Fruit fly (Drosophila melanogaster) whole organism, wandering third instar larva: ENCODE measurements around the gene CG10657.

Source experiments
- CG32264 ChIP-seq: fragments of 200-800 bp; sonication (Bioruptor generic); optimal IDR thresholded peaks from 2 replicates; lab custom pipeline; 2016; ENCODE audit warnings: missing biosample characterization, missing genetic modification characterization
- CG9705 ChIP-seq: fragments of 200-800 bp; sonication (Bioruptor generic); optimal IDR thresholded peaks from 2 replicates; lab custom pipeline; 2018; ENCODE audit warnings: missing biosample characterization, mild to moderate bottlenecking, missing genetic modification characterization
- CrebA ChIP-seq: fragments of 200-800 bp; sonication (Bioruptor generic); optimal IDR thresholded peaks from 2 replicates; lab custom pipeline; 2016; ENCODE audit warnings: missing biosample characterization, mild to moderate bottlenecking, missing genetic modification characterization, borderline replicate concordance
- Dfd ChIP-seq: fragments of >200 bp; optimal IDR thresholded peaks from 2 replicates; lab custom pipeline; 2017; ENCODE audit warnings: missing biosample characterization, missing genetic modification characterization
- Dif ChIP-seq: fragments of 200-275, 200-300 bp; sonication (Bioruptor generic); optimal IDR thresholded peaks from 2 replicates; lab custom pipeline; 2018; ENCODE audit warnings: missing biosample characterization, missing genetic modification characterization; ENCODE audit not compliant: partially characterized antibody
- GATAd ChIP-seq: sonication (Bioruptor generic); optimal IDR thresholded peaks from 2 replicates; lab custom pipeline; 2016; ENCODE audit warnings: missing biosample characterization, missing genetic modification characterization
- HLH106 ChIP-seq: fragments of 200-800 bp; optimal IDR thresholded peaks from 3 replicates; lab custom pipeline; 2019; ENCODE audit warnings: missing biosample characterization, mild to moderate bottlenecking, missing genetic modification characterization, moderate library complexity
- Hnf4 ChIP-seq: fragments of 200-800 bp; sonication (Bioruptor generic); optimal IDR thresholded peaks from 2 replicates; lab custom pipeline; 2016; ENCODE audit warnings: missing biosample characterization, mild to moderate bottlenecking, missing genetic modification characterization
- Hr78 ChIP-seq: fragments of >200 bp; optimal IDR thresholded peaks from 2 replicates; lab custom pipeline; 2017; ENCODE audit warnings: missing biosample characterization, missing genetic modification characterization
- Hr83 ChIP-seq: fragments of 200-300 bp; sonication (Bioruptor generic); optimal IDR thresholded peaks from 2 replicates; lab custom pipeline; 2016; ENCODE audit warnings: missing biosample characterization, mild to moderate bottlenecking, missing genetic modification characterization, moderate library complexity; ENCODE audit not compliant: poor library complexity, severe bottlenecking
- Jra ChIP-seq: sonication (Bioruptor generic); optimal IDR thresholded peaks from 2 replicates; lab custom pipeline; 2016; ENCODE audit warnings: missing biosample characterization, missing genetic modification characterization
- Mio ChIP-seq: sonication (Bioruptor generic); optimal IDR thresholded peaks from 2 replicates; lab custom pipeline; 2016; ENCODE audit warnings: missing biosample characterization, missing genetic modification characterization
- Myc ChIP-seq: fragments of >200 bp; optimal IDR thresholded peaks from 2 replicates; lab custom pipeline; 2017
- N ChIP-seq: fragments of >200 bp; optimal IDR thresholded peaks from 2 replicates; lab custom pipeline; 2018; ENCODE audit warnings: missing biosample characterization, missing external identifiers, missing genetic modification characterization
- OdsH ChIP-seq: fragments of 200-800 bp; sonication (Bioruptor generic); optimal IDR thresholded peaks from 2 replicates; lab custom pipeline; 2016; ENCODE audit warnings: missing biosample characterization, mild to moderate bottlenecking, missing genetic modification characterization
- Rel ChIP-seq, 2 experiments: fragments of 200-800 bp; sonication (Bioruptor generic) in 1 of 2; optimal IDR thresholded peaks; 2 replicates in 1 of 2; 3 replicates in 1 of 2; lab custom pipeline; 2016 to 2019; ENCODE audit warnings: mild to moderate bottlenecking in 2 of 2, missing biosample characterization in 2 of 2, missing genetic modification characterization in 2 of 2, moderate library complexity in 1 of 2
- Sp1 ChIP-seq: fragments of 200-800 bp; sonication (Bioruptor generic); optimal IDR thresholded peaks from 3 replicates; lab custom pipeline; 2019; ENCODE audit warnings: missing biosample characterization, mild to moderate bottlenecking, missing genetic modification characterization, moderate library complexity
- Vsx2 ChIP-seq: fragments of 200-300, 225-300 bp; sonication (Bioruptor generic); optimal IDR thresholded peaks from 2 replicates; lab custom pipeline; 2018; ENCODE audit warnings: missing biosample characterization, missing genetic modification characterization; ENCODE audit not compliant: partially characterized antibody
- br ChIP-seq: fragments of 200-800 bp; sonication (Bioruptor generic); optimal IDR thresholded peaks from 2 replicates; lab custom pipeline; 2016; ENCODE audit warnings: missing biosample characterization, missing genetic modification characterization
- brk ChIP-seq: fragments of 200-800 bp; sonication (Bioruptor generic); optimal IDR thresholded peaks from 2 replicates; lab custom pipeline; 2016; ENCODE audit warnings: missing biosample characterization, mild to moderate bottlenecking, missing genetic modification characterization
- dl ChIP-seq, 2 experiments: fragments of 175-275, 200-275 bp in 1 of 2; fragments of 200-275 bp in 1 of 2; sonication (Bioruptor generic); optimal IDR thresholded peaks; lab custom pipeline; 2018; ENCODE audit warnings: mild to moderate bottlenecking in 2 of 2, missing biosample characterization in 2 of 2, missing genetic modification characterization in 2 of 2, moderate library complexity in 2 of 2; ENCODE audit not compliant: partially characterized antibody in 2 of 2, insufficient read depth in 1 of 2
- dmrt93B ChIP-seq: fragments of 200-800 bp; sonication (Bioruptor generic); optimal IDR thresholded peaks from 2 replicates; lab custom pipeline; 2018; ENCODE audit warnings: missing biosample characterization, mild to moderate bottlenecking, missing genetic modification characterization
- dsf ChIP-seq: sonication (Bioruptor generic); optimal IDR thresholded peaks from 2 replicates; lab custom pipeline; 2016; ENCODE audit warnings: missing biosample characterization, missing genetic modification characterization, borderline replicate concordance
- ey ChIP-seq: fragments of 200-800 bp; sonication (Bioruptor generic); optimal IDR thresholded peaks from 2 replicates; lab custom pipeline; 2016; ENCODE audit warnings: missing biosample characterization, missing genetic modification characterization
- foxo ChIP-seq, 2 experiments: fragments of 200-800 bp; sonication (Bioruptor generic); optimal IDR thresholded peaks; 2 replicates in 1 of 2; 3 replicates in 1 of 2; lab custom pipeline; 2016 to 2017; ENCODE audit warnings: missing biosample characterization in 2 of 2, missing genetic modification characterization in 2 of 2
- fru ChIP-seq: fragments of 200-800 bp; sonication (Bioruptor generic); optimal IDR thresholded peaks from 3 replicates; lab custom pipeline; 2016; ENCODE audit warnings: missing biosample characterization, mild to moderate bottlenecking, missing genetic modification characterization
- h ChIP-seq: fragments of 200-800 bp; sonication (Bioruptor generic); optimal IDR thresholded peaks from 3 replicates; lab custom pipeline; 2016; ENCODE audit warnings: missing biosample characterization, mild to moderate bottlenecking, missing genetic modification characterization
- jim ChIP-seq: fragments of 175-275, 200-325 bp; sonication (Bioruptor generic); optimal IDR thresholded peaks from 2 replicates; lab custom pipeline; 2016; ENCODE audit warnings: missing biosample characterization, mild to moderate bottlenecking, missing genetic modification characterization
- lola ChIP-seq: fragments of >200 bp; optimal IDR thresholded peaks from 2 replicates; lab custom pipeline; 2017; ENCODE audit warnings: missing biosample characterization, missing genetic modification characterization
- psq ChIP-seq: fragments of 200-800 bp; sonication (Bioruptor generic); optimal IDR thresholded peaks from 3 replicates; lab custom pipeline; 2017; ENCODE audit warnings: missing biosample characterization, mild to moderate bottlenecking, missing genetic modification characterization, moderate library complexity
- rgr ChIP-seq: fragments of 200-800 bp; sonication (Bioruptor generic); optimal IDR thresholded peaks from 3 replicates; lab custom pipeline; 2016; ENCODE audit warnings: missing biosample characterization, mild to moderate bottlenecking, missing genetic modification characterization
- sage ChIP-seq: fragments of 200-800 bp; sonication (Bioruptor generic); optimal IDR thresholded peaks from 2 replicates; lab custom pipeline; 2016; ENCODE audit warnings: missing biosample characterization, mild to moderate bottlenecking, missing genetic modification characterization
- sv ChIP-seq: fragments of 200-800 bp; sonication (Bioruptor generic); optimal IDR thresholded peaks from 3 replicates; lab custom pipeline; 2016; ENCODE audit warnings: missing biosample characterization, missing genetic modification characterization
- tai ChIP-seq: sonication (Bioruptor generic); optimal IDR thresholded peaks from 2 replicates; lab custom pipeline; 2016; ENCODE audit warnings: missing biosample characterization, missing genetic modification characterization
- usp ChIP-seq: fragments of >200 bp; optimal IDR thresholded peaks from 2 replicates; lab custom pipeline; 2017; ENCODE audit warnings: missing biosample characterization, missing genetic modification characterization
- woc ChIP-seq: sonication (Bioruptor generic); optimal IDR thresholded peaks from 2 replicates; lab custom pipeline; 2016; ENCODE audit warnings: missing biosample characterization, mild to moderate bottlenecking, missing genetic modification characterization

Gene CG10657

DNA sequence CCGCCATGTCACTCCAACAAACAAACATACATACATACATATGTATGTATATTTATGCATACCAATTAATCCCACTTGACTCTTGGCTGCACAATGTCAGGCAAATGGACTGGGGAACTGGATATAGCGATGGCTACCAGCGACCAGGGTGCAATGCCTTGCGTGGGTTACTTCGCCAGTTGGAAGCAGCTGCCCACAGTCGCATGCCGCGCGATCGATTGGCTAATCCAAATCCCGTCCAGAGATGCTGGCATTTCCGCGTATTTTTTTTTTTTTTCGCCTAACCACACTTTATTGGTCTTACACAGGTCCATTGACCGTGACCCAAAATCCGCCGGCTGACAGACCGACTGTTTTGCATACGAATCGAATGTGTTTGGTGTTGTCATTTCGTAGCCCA, 2.7 kb downstream of the CG10657 start:
- no peak for TF ChIP-seq CG9705
- no peak for TF ChIP-seq tai
- no peak for TF ChIP-seq ey (GFP tag; lab: Kevin White, UChicago)
- no peak for TF ChIP-seq usp (GFP tag; lab: Kevin White, UChicago)
- TF ChIP-seq sage (GFP tag; lab: Kevin White, UChicago), result no peak
- no peak for TF ChIP-seq rgr (GFP tag; lab: Kevin White, UChicago)
- no peak for TF ChIP-seq dl (GFP tag; optimal IDR thresholded peaks at IDR 0.05; lab: Kevin White, UChicago; ENCODE audit: insufficient read depth in 1 of 2, partially characterized antibody in 2 of 2)
- TF ChIP-seq lola (GFP tag; lab: Kevin White, UChicago), result no peak
- TF ChIP-seq OdsH (GFP tag; lab: Kevin White, UChicago), result no peak
- TF ChIP-seq CrebA, result no peak
- no peak for TF ChIP-seq N (GFP tag; lab: Kevin White, UChicago)
- no peak for TF ChIP-seq Sp1 (GFP tag; lab: Kevin White, UChicago)
- TF ChIP-seq Myc (lab: Kevin White, UChicago), result no peak

- peak; percentile 61 for TF ChIP-seq Rel (GFP tag; optimal IDR thresholded peaks at IDR 0.05; lab: Kevin White, UChicago)
- TF ChIP-seq Rel (tag; optimal IDR thresholded peaks at IDR 0.05; lab: Kevin White, UChicago), result peak; percentile 18
- peak; percentile 59 for TF ChIP-seq Jra (GFP tag; lab: Kevin White, UChicago)
- peak; percentile 81 for TF ChIP-seq tai
- TF ChIP-seq Hr83 (GFP tag; lab: Kevin White, UChicago), result peak; percentile 35
- peak; percentile 95 for TF ChIP-seq OdsH (GFP tag; lab: Kevin White, UChicago)
- peak; percentile 93 for TF ChIP-seq ey (GFP tag; lab: Kevin White, UChicago)
- TF ChIP-seq brk (GFP tag; lab: Kevin White, UChicago), result peak; percentile 91
- TF ChIP-seq Dif (GFP tag; lab: Kevin White, UChicago), result peak; percentile 3
- no peak for TF ChIP-seq Vsx2
- peak; percentile 87 for TF ChIP-seq psq (GFP tag; lab: Kevin White, UChicago)
- TF ChIP-seq woc (GFP tag; lab: Kevin White, UChicago), result peak; percentile 84
- TF ChIP-seq HLH106 (tag; lab: Kevin White, UChicago), result peak; percentile 77
- TF ChIP-seq Hnf4, result peak; percentile 83
- no peak for TF ChIP-seq Hr78 (GFP tag; lab: Kevin White, UChicago)
- peak; percentile 88 for TF ChIP-seq Sp1 (GFP tag; lab: Kevin White, UChicago)
- TF ChIP-seq Myc (lab: Kevin White, UChicago), result no peak
- TF ChIP-seq lola (GFP tag; lab: Kevin White, UChicago), result no peak
- peak; percentile 90 for TF ChIP-seq CG32264 (GFP tag; lab: Kevin White, UChicago)
- peak; percentile 97 for TF ChIP-seq rgr (GFP tag; lab: Kevin White, UChicago)
- no peak for TF ChIP-seq dl (GFP tag; optimal IDR thresholded peaks at IDR 0.05; lab: Kevin White, UChicago; ENCODE audit: insufficient read depth in 1 of 2, partially characterized antibody in 2 of 2)
- TF ChIP-seq h, result peak; percentile 94
- peak; percentile 90 for TF ChIP-seq sage (GFP tag; lab: Kevin White, UChicago)
- TF ChIP-seq N (GFP tag; lab: Kevin White, UChicago), result no peak
- peak; percentile 80 to 95 for TF ChIP-seq foxo (GFP tag; optimal IDR thresholded peaks at IDR 0.05; lab: Kevin White, UChicago)
- TF ChIP-seq Dfd (GFP tag; lab: Kevin White, UChicago), result no peak
- TF ChIP-seq dsf (GFP tag; lab: Kevin White, UChicago), result peak; percentile 64
- peak; percentile 52 for TF ChIP-seq dmrt93B (GFP tag; lab: Kevin White, UChicago)
- peak; percentile 37 for TF ChIP-seq GATAd (GFP tag; lab: Kevin White, UChicago)
- TF ChIP-seq CG9705, result peak; percentile 43
- TF ChIP-seq fru (GFP tag; lab: Kevin White, UChicago), result peak; percentile 95
- TF ChIP-seq usp (GFP tag; lab: Kevin White, UChicago), result no peak
- peak; percentile 82 for TF ChIP-seq sv (GFP tag; lab: Kevin White, UChicago)
- peak; percentile 75 for TF ChIP-seq Mio (GFP tag; lab: Kevin White, UChicago)
- TF ChIP-seq br (GFP tag; lab: Kevin White, UChicago), result peak; percentile 92
- TF ChIP-seq jim (GFP tag; lab: Kevin White, UChicago), result no peak
- no peak for TF ChIP-seq CrebA
These were observed 6.5 kb downstream of the CG10657 start, which contains the start of gene CG10660 for dm6 chr3L:12490418-12491035. Gene CG10660 (minus strand): TSS chr3L:12490676.
